Fruit fly (Drosophila melanogaster): ENCODE measurements around the gene CG16826.

Gene CG16826

DNA sequence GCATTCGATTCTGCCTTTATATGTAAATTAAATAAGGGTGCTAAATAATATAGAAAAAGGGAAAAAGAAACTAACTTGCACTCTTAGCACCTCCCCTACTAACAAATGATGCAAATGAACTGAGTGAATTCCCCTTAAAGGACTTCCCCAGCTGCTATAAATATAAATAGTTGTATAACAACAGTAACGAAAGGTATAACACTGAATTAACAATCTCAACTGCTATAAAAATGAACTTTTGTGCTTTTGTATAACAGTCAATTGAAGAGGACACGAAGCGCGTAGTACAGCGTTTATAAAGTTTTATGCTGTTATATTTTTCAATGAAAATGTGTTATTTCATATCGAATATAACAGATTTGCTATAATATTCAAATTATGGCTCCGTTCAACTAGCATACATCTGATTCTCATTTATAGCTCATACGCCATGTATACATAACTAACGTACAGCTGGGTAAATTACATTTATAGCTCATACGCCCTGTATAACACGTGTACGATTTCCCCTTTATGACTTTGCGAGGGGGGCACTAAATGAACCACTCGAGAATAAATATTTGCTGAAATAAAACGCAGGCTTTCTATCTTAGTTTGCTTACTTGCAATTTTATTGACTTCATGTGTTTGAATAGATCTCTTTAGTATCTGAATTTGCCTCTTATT is 1.8 kb downstream of the CG16826 start:
- no peak for TF ChIP-seq rn (GFP tag; IDR thresholded peaks at IDR 0.05)
- no peak for TF ChIP-seq CG10348 (GFP tag; IDR thresholded peaks at IDR 0.05)
- TF ChIP-seq CG34367 (tag; optimal IDR thresholded peaks at IDR 0.05): no peak
- TF ChIP-seq EcR (GFP tag; optimal IDR thresholded peaks at IDR 0.05): no peak
- no peak for TF ChIP-seq Pif1A (GFP tag; optimal IDR thresholded peaks at IDR 0.05)
- TF ChIP-seq CG17806 (tag; optimal IDR thresholded peaks at IDR 0.05): no peak
- no peak for TF ChIP-seq CG13204 (GFP tag; optimal IDR thresholded peaks at IDR 0.05)
- no peak for TF ChIP-seq fd96Ca (GFP tag; IDR thresholded peaks at IDR 0.05)

DNA sequence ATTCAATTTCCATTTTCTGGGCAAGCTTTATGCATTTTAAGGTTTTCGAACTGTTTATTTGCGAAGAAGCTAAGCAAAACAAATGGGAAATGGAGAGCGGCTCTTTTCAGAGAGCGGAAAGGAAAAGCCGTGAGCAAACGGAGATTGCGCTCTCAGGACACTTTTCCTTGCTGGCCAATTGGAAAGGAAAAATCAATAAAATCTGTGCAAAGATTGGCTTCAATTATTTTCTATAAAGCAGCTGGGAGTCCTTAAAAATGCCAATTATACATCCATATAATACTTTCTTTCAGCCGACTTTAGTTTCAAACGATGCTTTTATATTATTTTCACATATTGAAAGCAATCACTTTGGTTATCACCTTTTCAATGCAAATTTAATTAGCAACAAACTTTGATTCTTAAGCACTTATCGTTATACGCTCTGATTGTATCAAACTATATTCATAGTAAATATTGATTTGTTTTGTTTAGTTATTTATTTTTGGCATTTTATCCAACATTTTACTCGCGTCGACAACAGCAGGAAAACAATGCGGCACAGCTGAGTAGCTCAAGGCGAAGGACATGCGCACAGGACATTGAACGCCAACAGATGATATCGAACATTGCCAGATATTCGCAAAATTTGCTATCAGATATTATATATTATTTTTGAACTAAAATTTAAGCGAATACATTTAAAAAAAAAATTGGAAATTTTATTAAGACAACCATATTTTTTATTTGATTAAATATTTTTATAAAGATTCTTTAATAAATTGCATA is 7.2 kb downstream of the CG16826 start, which contains the start of gene CG9395:
Gene CG9395, minus strand, starts transcription at position 494 of the 768 bp plus-strand sequence.
- TF ChIP-seq gl (tag; optimal IDR thresholded peaks at IDR 0.05) (no peak), CG17806 (tag; optimal IDR thresholded peaks at IDR 0.05) (no peak), CG4496 (GFP tag; IDR thresholded peaks at IDR 0.05) (no peak), CG15710 (tag; optimal IDR thresholded peaks at IDR 0.05) (no peak), Pif1A (GFP tag; optimal IDR thresholded peaks at IDR 0.05) (no peak), CG10348 (GFP tag; IDR thresholded peaks at IDR 0.05) (no peak), CG13204 (GFP tag; optimal IDR thresholded peaks at IDR 0.05) (no peak), CG9948 (tag; optimal IDR thresholded peaks at IDR 0.05) (no peak), CG34367 (tag; optimal IDR thresholded peaks at IDR 0.05) (no peak), EcR (GFP tag; optimal IDR thresholded peaks at IDR 0.05) (no peak), Pif1B (GFP tag; optimal IDR thresholded peaks at IDR 0.05) (no peak)

DNA sequence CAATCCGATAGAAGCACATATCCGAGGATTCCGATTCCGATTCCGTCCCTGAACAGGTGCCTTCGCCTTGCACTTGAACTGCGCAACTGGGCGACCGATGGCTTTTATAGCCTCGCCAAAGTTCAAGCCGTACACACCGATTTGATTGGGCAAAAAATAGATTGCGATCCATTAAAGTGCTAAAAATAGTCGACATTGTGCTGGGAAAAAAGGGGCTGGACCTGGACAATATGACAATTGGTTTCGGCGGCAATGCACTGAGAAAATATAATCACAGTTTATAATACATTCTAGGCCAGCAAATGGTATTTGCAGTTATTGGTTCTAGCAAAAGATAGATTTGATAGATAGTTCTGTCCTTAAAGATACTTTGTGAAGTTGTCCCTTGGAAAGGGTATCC is 13.9 kb downstream of the CG16826 start, which contains the start of gene CG9377:
Gene CG9377, minus strand, starts transcription at position 101 of the 400 bp plus-strand sequence.
- TF ChIP-seq CG17806 (tag; optimal IDR thresholded peaks at IDR 0.05) (no peak), CG9948 (tag; optimal IDR thresholded peaks at IDR 0.05) (no peak), CG14655 (GFP tag; optimal IDR thresholded peaks at IDR 0.05) (no peak), CG4496 (GFP tag; IDR thresholded peaks at IDR 0.05) (no peak), CG10348 (GFP tag; IDR thresholded peaks at IDR 0.05) (no peak), gl (tag; optimal IDR thresholded peaks at IDR 0.05) (no peak), Pif1B (GFP tag; optimal IDR thresholded peaks at IDR 0.05) (no peak), CG34367 (tag; optimal IDR thresholded peaks at IDR 0.05) (no peak), rn (GFP tag; IDR thresholded peaks at IDR 0.05) (no peak), fd96Ca (GFP tag; IDR thresholded peaks at IDR 0.05) (no peak), CG8159 (tag; optimal IDR thresholded peaks at IDR 0.05) (no peak), CG32121 (GFP tag; IDR thresholded peaks at IDR 0.05) (no peak), CG8301 (tag; optimal IDR thresholded peaks at IDR 0.05) (no peak), EcR (GFP tag; optimal IDR thresholded peaks at IDR 0.05) (no peak), Snoo (tag; optimal IDR thresholded peaks at IDR 0.05) (no peak), CG12605 (GFP tag; IDR thresholded peaks at IDR 0.05) (no peak), CG15710 (tag; optimal IDR thresholded peaks at IDR 0.05) (no peak), CG13204 (GFP tag; optimal IDR thresholded peaks at IDR 0.05) (no peak), Ets98B (GFP tag; IDR thresholded peaks at IDR 0.05) (no peak), Pif1A (GFP tag; optimal IDR thresholded peaks at IDR 0.05) (no peak)

DNA sequence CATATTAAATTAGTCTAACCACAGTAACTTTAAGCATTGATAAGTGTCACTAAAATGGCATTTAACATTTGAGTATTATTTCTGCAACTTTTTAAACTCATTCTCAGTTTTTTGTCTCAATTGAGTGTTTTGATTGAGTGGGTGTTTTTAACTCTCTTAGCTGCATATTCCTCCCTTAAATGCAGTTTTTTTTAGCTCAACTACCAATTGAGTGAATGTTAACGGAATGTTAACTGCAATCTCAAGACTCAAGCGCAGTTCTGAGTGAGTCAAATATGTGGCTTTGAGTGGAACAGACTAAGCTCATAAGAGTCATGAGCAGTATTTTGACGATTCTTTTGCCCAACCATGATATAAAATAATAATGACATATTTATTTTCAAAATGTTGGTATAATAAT is 15.4 kb downstream of the CG16826 start:
- TF ChIP-seq fd96Ca (GFP tag; IDR thresholded peaks at IDR 0.05) (no peak), CG13204 (GFP tag; optimal IDR thresholded peaks at IDR 0.05) (no peak), rn (GFP tag; IDR thresholded peaks at IDR 0.05) (no peak), CG12605 (GFP tag; IDR thresholded peaks at IDR 0.05) (no peak), Snoo (tag; optimal IDR thresholded peaks at IDR 0.05) (no peak), Ets98B (GFP tag; IDR thresholded peaks at IDR 0.05) (no peak), EcR (GFP tag; optimal IDR thresholded peaks at IDR 0.05) (no peak), gl (tag; optimal IDR thresholded peaks at IDR 0.05) (no peak), CG32121 (GFP tag; IDR thresholded peaks at IDR 0.05) (no peak), CG8159 (tag; optimal IDR thresholded peaks at IDR 0.05) (no peak), Pif1B (GFP tag; optimal IDR thresholded peaks at IDR 0.05) (no peak), CG9948 (tag; optimal IDR thresholded peaks at IDR 0.05) (no peak), CG4496 (GFP tag; IDR thresholded peaks at IDR 0.05) (no peak), Pif1A (GFP tag; optimal IDR thresholded peaks at IDR 0.05) (no peak), CG17806 (tag; optimal IDR thresholded peaks at IDR 0.05) (no peak), CG10348 (GFP tag; IDR thresholded peaks at IDR 0.05) (no peak), CG14655 (GFP tag; optimal IDR thresholded peaks at IDR 0.05) (no peak), CG34367 (tag; optimal IDR thresholded peaks at IDR 0.05) (no peak)

DNA sequence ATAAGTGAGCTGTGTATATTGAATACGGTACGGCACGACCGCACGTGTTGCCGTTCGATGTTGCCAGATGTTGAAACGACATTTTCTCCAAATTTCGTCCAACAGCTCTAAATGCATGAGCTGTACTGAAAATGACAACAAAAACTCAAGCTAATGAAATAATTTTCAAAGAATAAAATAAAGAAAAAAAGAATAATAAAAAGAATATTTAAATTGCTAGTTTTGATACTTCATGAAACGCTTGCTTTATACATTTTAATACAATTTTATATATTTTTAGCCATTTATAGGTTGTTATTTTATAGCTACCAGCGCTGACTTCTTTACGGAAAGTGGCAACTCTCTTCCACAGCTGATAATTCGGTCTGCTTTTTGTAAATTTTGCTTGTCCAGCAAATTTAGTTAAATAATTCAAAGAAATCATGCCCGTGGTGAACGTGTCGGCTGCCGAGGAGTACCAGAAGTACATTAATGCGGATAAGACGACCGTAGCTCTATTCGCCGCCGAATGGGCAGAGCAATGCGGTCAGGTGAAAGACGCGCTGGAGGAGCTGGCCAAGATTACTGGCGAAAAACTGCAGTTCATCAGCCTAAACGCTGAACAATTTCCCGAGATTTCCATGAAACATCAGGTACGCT is 18.7 kb downstream of the CG16826 start, which contains the start of the genes Nnp-1 and Grx3:
Gene Nnp-1, minus strand, starts transcription at position 81 of the 639 bp plus-strand sequence.
Gene Grx3, plus strand, starts transcription at position 339 of the 639 bp plus-strand sequence.
- TF ChIP-seq rn (GFP tag; IDR thresholded peaks at IDR 0.05) (0 out of 2 replicates have a peak, but pooled peaks have one; percentile 13), Snoo (tag; optimal IDR thresholded peaks at IDR 0.05) (peak; percentile 3), CG15710 (tag; optimal IDR thresholded peaks at IDR 0.05) (no peak), CG34367 (tag; optimal IDR thresholded peaks at IDR 0.05) (no peak), gl (tag; optimal IDR thresholded peaks at IDR 0.05) (no peak), Pif1A (GFP tag; optimal IDR thresholded peaks at IDR 0.05) (no peak), CG32121 (GFP tag; IDR thresholded peaks at IDR 0.05) (0 out of 2 replicates have a peak, but pooled peaks have one; percentile 35), CG8159 (tag; optimal IDR thresholded peaks at IDR 0.05) (peak; percentile 44), CG8301 (tag; optimal IDR thresholded peaks at IDR 0.05) (no peak), CG9948 (tag; optimal IDR thresholded peaks at IDR 0.05) (peak; percentile 39), D1 (tag; optimal IDR thresholded peaks at IDR 0.05) (peak; percentile 30), CG4496 (GFP tag; IDR thresholded peaks at IDR 0.05) (no peak), fd96Ca (GFP tag; IDR thresholded peaks at IDR 0.05) (no peak)
